Worm (Caenorhabditis elegans): ENCODE data around the gene Y55F3BL.4.

Gene Y55F3BL.4

DNA sequence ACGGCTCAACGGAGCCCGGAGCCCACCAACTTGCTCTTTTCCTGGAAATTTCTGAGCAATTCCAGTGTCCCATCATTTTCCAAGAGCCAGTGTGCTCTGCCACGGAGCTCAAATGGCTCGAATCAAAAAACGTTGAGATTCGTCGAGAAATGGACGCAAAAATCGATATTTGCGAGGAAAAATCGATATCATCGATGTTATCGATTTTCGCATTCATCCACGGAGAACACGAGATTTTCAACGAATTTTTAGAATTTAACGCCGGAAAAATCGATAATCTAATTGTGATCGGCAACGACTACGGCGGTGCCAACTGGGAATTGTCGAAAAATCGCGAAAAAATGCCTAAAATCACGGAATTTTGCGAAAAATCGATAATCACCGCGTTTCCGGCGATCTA is 791 bp downstream of the Y55F3BL.4 start:
- no peak for TF ChIP-seq alr-1 (tag; optimal IDR thresholded peaks at IDR 0.05; ENCODE audit: borderline replicate concordance)
- TF ChIP-seq F16B12.6 (tag; optimal IDR thresholded peaks at IDR 0.05): no peak
- TF ChIP-seq grh-1 (GFP tag; IDR thresholded peaks at IDR 0.05): 0 out of 2 replicates have a peak, but pooled peaks have one; percentile 9
- TF ChIP-seq efl-1 (optimal IDR thresholded peaks at IDR 0.05): no peak
- TF ChIP-seq efl-1 (GFP tag; optimal IDR thresholded peaks at IDR 0.05 in 1 of 2): peak in 1 of 2 experiments; percentile 10

DNA sequence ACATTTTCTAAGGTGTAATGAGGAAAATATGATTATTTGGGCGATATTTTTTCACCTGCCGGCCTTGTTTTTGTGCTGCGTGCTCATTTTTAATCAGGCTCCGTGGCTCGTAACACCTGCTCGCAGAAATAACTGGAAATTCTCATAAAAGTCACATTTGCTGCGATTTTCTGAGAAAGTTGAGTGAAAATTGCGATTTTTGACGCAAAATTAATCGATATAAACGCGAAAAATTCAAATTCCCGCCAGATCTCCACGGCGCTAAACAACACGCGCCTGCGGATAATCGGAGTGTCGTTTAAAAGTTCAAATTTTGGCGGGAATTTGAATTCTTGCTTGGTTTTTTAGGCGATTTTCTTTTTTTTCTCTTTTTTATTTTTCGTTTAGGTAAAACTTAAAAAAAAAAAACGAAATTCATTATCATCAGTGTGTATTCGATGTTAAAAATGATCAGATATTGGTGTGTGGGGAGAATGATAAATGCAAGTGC is 2.2 kb downstream of the Y55F3BL.4 start, which contains the start of gene Y55F3BL.6:
TSS of gene Y55F3BL.6 (minus strand) at position 51 of the 490 bp plus-strand sequence.
- TF ChIP-seq nhr-85 (tag) (peak; percentile 2), nhr-28 (tag; optimal IDR thresholded peaks at IDR 0.05) (no peak), efl-1 (optimal IDR thresholded peaks at IDR 0.05) (no peak), efl-1 (GFP tag; optimal IDR thresholded peaks at IDR 0.05 in 1 of 2) (peak in 1 of 2 experiments; percentile 24), fkh-8 (tag; optimal IDR thresholded peaks at IDR 0.05) (peak; percentile 7), C34B4.2 (tag; optimal IDR thresholded peaks at IDR 0.05) (no peak), nhr-47 (tag; optimal IDR thresholded peaks at IDR 0.05) (no peak), hlh-4 (tag; optimal IDR thresholded peaks at IDR 0.05) (peak; percentile 7)

DNA sequence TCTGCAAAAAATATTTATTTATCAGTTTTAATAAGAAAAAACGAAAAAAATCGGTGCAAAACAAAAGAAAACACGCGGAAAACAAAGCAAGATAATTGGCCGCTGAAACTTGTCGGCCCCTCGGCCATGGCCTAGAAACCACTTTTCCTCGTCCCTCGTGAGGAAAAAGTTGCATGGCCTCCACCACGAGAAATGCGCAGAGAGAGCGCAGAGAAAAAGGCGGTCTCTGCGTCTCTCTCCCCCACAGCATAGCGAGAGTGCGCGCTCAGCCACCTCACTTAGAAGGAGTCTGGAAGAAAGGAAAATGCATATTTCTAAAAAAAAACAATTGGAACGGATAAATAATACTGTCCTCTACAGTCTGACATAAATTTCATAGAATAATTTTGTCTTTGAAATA is 8.4 kb downstream of the Y55F3BL.4 start:
- TF ChIP-seq swsn-7 (tag; optimal IDR thresholded peaks at IDR 0.05) (peak; percentile 55), lin-15B (tag; optimal IDR thresholded peaks at IDR 0.05) (peak; percentile 11), elt-2 (tag; optimal IDR thresholded peaks at IDR 0.05) (peak; percentile 0), efl-1 (optimal IDR thresholded peaks at IDR 0.05) (peak; percentile 68 to 70), efl-1 (GFP tag; optimal IDR thresholded peaks at IDR 0.05 in 1 of 2) (peak; percentile 51 to 92), dpl-1 (GFP tag; optimal IDR thresholded peaks at IDR 0.05) (peak in 2 of 3 experiments; percentile 46 to 52), fkh-8 (tag; optimal IDR thresholded peaks at IDR 0.05) (peak; percentile 8), lin-35 (GFP tag; optimal IDR thresholded peaks at IDR 0.05) (peak; percentile 24 to 48), nhr-71 (tag; optimal IDR thresholded peaks at IDR 0.05) (peak; percentile 70), xbp-1 (tag; optimal IDR thresholded peaks at IDR 0.05) (peak; percentile 44), snu-23 (GFP tag; optimal IDR thresholded peaks at IDR 0.05) (peak; percentile 60), lsy-2 (tag; optimal IDR thresholded peaks at IDR 0.05) (peak in 1 of 2 experiments; percentile 7), nhr-19 (GFP tag; conservative IDR thresholded peaks at IDR 0.05) (peak; percentile 50), unc-86 (tag; optimal IDR thresholded peaks at IDR 0.05) (peak; percentile 54), nhr-85 (tag) (peak; percentile 63), mab-9 (GFP tag; IDR thresholded peaks at IDR 0.05) (peak; percentile 70; the same call in 1 of the 2 replicates), grh-1 (GFP tag; IDR thresholded peaks at IDR 0.05) (peak; percentile 43; the same call in 1 of the 2 replicates), nhr-20 (tag; optimal IDR thresholded peaks at IDR 0.05) (peak; percentile 26), tbx-2 (tag; optimal IDR thresholded peaks at IDR 0.05) (peak; percentile 53), isw-1 (GFP tag; IDR thresholded peaks at IDR 0.05) (peak; percentile 79), nhr-47 (tag; optimal IDR thresholded peaks at IDR 0.05) (peak; percentile 75), ceh-88 (GFP tag; IDR thresholded peaks at IDR 0.05) (peak; percentile 45; the same call in 1 of the 2 replicates), ceh-90 (tag; optimal IDR thresholded peaks at IDR 0.05) (peak; percentile 58), ztf-11 (tag; optimal IDR thresholded peaks at IDR 0.05) (peak in 1 of 2 experiments; percentile 12), dsc-1 (tag; optimal IDR thresholded peaks at IDR 0.05) (peak; percentile 41), unc-98 (GFP tag; IDR thresholded peaks at IDR 0.05) (peak; percentile 57), nhr-90 (tag; optimal IDR thresholded peaks at IDR 0.05; ENCODE audit: poor library complexity) (peak; percentile 46), ceh-82 (tag; optimal IDR thresholded peaks at IDR 0.05) (peak; percentile 7 to 29 (median 22))

DNA sequence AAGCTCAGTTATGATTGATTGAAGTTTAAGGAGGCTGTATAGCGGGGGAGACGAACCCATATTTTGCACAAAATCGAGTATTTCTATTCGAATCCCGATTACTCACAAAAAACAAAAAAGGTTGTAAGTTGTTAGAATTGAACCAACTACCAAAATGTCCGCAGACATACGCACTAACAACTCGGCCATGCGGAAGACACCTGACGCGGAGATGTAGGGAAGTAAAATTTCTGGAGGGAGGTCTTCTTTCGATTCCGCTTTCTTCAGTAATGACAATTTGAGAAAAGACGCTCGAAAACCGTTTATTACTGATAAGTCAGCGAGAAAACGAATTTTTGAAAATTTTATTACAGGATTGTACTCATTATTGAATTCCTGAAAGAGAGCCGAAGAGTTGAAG is 13.0 kb downstream of the Y55F3BL.4 start:
- TF ChIP-seq lsy-2 (tag; optimal IDR thresholded peaks at IDR 0.05) (no peak), elt-3 (tag; optimal IDR thresholded peaks at IDR 0.05) (no peak), fkh-8 (tag; optimal IDR thresholded peaks at IDR 0.05) (no peak), ceh-8 (GFP tag; optimal IDR thresholded peaks at IDR 0.05) (no peak), lin-35 (GFP tag; optimal IDR thresholded peaks at IDR 0.05) (no peak), nhr-77 (tag; optimal IDR thresholded peaks at IDR 0.05) (no peak), nhr-85 (tag) (peak; percentile 40), C34B4.2 (tag; optimal IDR thresholded peaks at IDR 0.05) (no peak), Y116A8C.19 (tag; optimal IDR thresholded peaks at IDR 0.05; ENCODE audit: borderline replicate concordance) (no peak), efl-1 (optimal IDR thresholded peaks at IDR 0.05) (no peak), efl-1 (GFP tag; optimal IDR thresholded peaks at IDR 0.05 in 1 of 2) (peak in 1 of 2 experiments; percentile 89), mdl-1 (tag; optimal IDR thresholded peaks at IDR 0.05) (no peak)
